Worm (Caenorhabditis elegans) whole organism, mixed stage, embryonic: ENCODE data around the gene cid-1.

Source experiments
- blmp-1 ChIP-seq: fragments of 150-350 bp; optimal IDR thresholded peaks from 2 replicates; lab custom pipeline; 2014; ENCODE audit warnings: missing biosample characterization, missing genetic modification characterization
- ces-1 ChIP-seq: fragments of 150-350 bp; optimal IDR thresholded peaks from 2 replicates; lab custom pipeline; 2014; ENCODE audit warnings: missing biosample characterization, missing genetic modification reagents, missing genetic modification characterization
- lsy-2 ChIP-seq: fragments of 150-350 bp; optimal IDR thresholded peaks from 2 replicates; lab custom pipeline; 2014; ENCODE audit warnings: missing biosample characterization, missing genetic modification characterization
- mab-5 ChIP-seq: fragments of 150-350 bp; optimal IDR thresholded peaks from 2 replicates; lab custom pipeline; 2014; ENCODE audit warnings: missing biosample characterization, missing genetic modification characterization
- mls-2 ChIP-seq: sonication (generic microtip); optimal IDR thresholded peaks from 2 replicates; lab custom pipeline; 2016; ENCODE audit warnings: mild to moderate bottlenecking, missing genetic modification characterization, moderate library complexity, missing compliant biosample characterization
- nhr-2 ChIP-seq: fragments of 150-350 bp; optimal IDR thresholded peaks from 2 replicates; lab custom pipeline; 2014; ENCODE audit warnings: missing biosample characterization, missing genetic modification characterization
- nhr-237 ChIP-seq: fragments of 150-350 bp; optimal IDR thresholded peaks from 2 replicates; lab custom pipeline; 2014; ENCODE audit warnings: missing biosample characterization, missing genetic modification characterization
- nhr-28 ChIP-seq: fragments of 150-350 bp; optimal IDR thresholded peaks from 2 replicates; lab custom pipeline; 2014; ENCODE audit warnings: missing biosample characterization, missing genetic modification characterization
- nhr-76 ChIP-seq: sonication (generic microtip); optimal IDR thresholded peaks from 2 replicates; lab custom pipeline; 2017; ENCODE audit warnings: missing biosample characterization, missing genetic modification characterization
- pha-4 ChIP-seq: fragments of 150-350 bp; optimal IDR thresholded peaks from 2 replicates; lab custom pipeline; 2018; ENCODE audit warnings: missing biosample characterization, missing genetic modification reagents, missing genetic modification characterization
- unc-62 ChIP-seq: fragments of 150-350 bp; optimal IDR thresholded peaks from 2 replicates; lab custom pipeline; 2014; ENCODE audit warnings: missing biosample characterization, missing genetic modification reagents, missing genetic modification characterization

- no peak for TF ChIP-seq nhr-76 (tag; lab: Kevin White, UChicago)
- TF ChIP-seq mls-2 (tag; lab: Kevin White, UChicago): no peak
- no peak for TF ChIP-seq unc-62 (GFP tag; lab: Kevin White, UChicago)
- TF ChIP-seq nhr-2 (tag; lab: Kevin White, UChicago): no peak
- no peak for TF ChIP-seq nhr-237 (tag; lab: Kevin White, UChicago)
- TF ChIP-seq nhr-28: no peak
- TF ChIP-seq blmp-1 (tag; lab: Kevin White, UChicago): no peak
- TF ChIP-seq pha-4 (tag; lab: Kevin White, UChicago): no peak
- TF ChIP-seq ces-1 (GFP tag; lab: Kevin White, UChicago): no peak
- no peak for TF ChIP-seq mab-5
- TF ChIP-seq lsy-2 (tag; lab: Kevin White, UChicago): no peak
Measured at ce11 chrIII:5155393-5155792, 18.3 kb upstream of the cid-1 start.
